Worm (Caenorhabditis elegans) whole organism, L4/young adult: ENCODE data around the gene lsy-27.

ENCODE experiments used
- dao-5 ChIP-seq: sonication (generic microtip); optimal IDR thresholded peaks from 2 replicates; lab custom pipeline; 2016; ENCODE audit warnings: missing genotype, missing genetic modification characterization, moderate library complexity, missing compliant biosample characterization
- him-1 ChIP-seq: sonication (generic microtip); optimal IDR thresholded peaks from 2 replicates; lab custom pipeline; 2016; ENCODE audit warnings: missing genotype, missing genetic modification reagents, missing genetic modification characterization, missing compliant biosample characterization

ce11 chrV:17303392-17303791 lies 46.6 kb downstream of the lsy-27 start:
- TF ChIP-seq dao-5 (no peak), him-1 (tag; lab: Kevin White, UChicago) (no peak)
